Fruit fly (Drosophila melanogaster): ENCODE results near the gene CG1628.

Gene CG1628

dm6 chrX:10620144-10621005 is 17.9 kb upstream of the CG1628 start, which contains the start of gene CG43347 (continued):
- TF ChIP-seq CG15336 (GFP tag; IDR thresholded peaks at IDR 0.05) (0 out of 2 replicates have a peak, but pooled peaks have one; percentile 26), cyc (GFP tag; optimal IDR thresholded peaks at IDR 0.05) (peak; percentile 0), CG1621 (tag; optimal IDR thresholded peaks at IDR 0.05) (peak; percentile 8), ss (GFP tag; optimal IDR thresholded peaks at IDR 0.05) (peak; percentile 4 to 59), CG11902 (GFP tag; optimal IDR thresholded peaks at IDR 0.05) (no peak), CG10631 (GFP tag; optimal IDR thresholded peaks at IDR 0.05) (peak; percentile 39), net (GFP tag; optimal IDR thresholded peaks at IDR 0.05) (peak; percentile 26), CG6276 (GFP tag; optimal IDR thresholded peaks at IDR 0.05) (peak; percentile 41), fkh (GFP tag; optimal IDR thresholded peaks at IDR 0.05) (no peak), CG4318 (GFP tag; optimal IDR thresholded peaks at IDR 0.05) (peak; percentile 46), CG9139 (GFP tag; optimal IDR thresholded peaks at IDR 0.05) (no peak), acj6 (GFP tag; optimal IDR thresholded peaks at IDR 0.05) (peak; percentile 39), CG3919 (GFP tag; optimal IDR thresholded peaks at IDR 0.05) (peak; percentile 20), CG10669 (GFP tag; optimal IDR thresholded peaks at IDR 0.05) (peak; percentile 51), CG6792 (GFP tag; optimal IDR thresholded peaks at IDR 0.05) (peak; percentile 28)

- TF ChIP-seq CG6276 (GFP tag; optimal IDR thresholded peaks at IDR 0.05) (no peak), Smox (GFP tag; optimal IDR thresholded peaks at IDR 0.05) (no peak), Ets21C (GFP tag; optimal IDR thresholded peaks at IDR 0.05) (no peak), spab (GFP tag; optimal IDR thresholded peaks at IDR 0.05) (no peak), CG32006 (GFP tag; optimal IDR thresholded peaks at IDR 0.05) (no peak), CG8119 (GFP tag; IDR thresholded peaks at IDR 0.05) (no peak), fkh (GFP tag; optimal IDR thresholded peaks at IDR 0.05) (no peak), cyc (GFP tag; optimal IDR thresholded peaks at IDR 0.05) (no peak), Hr4 (GFP tag; optimal IDR thresholded peaks at IDR 0.05) (no peak), CG3919 (GFP tag; optimal IDR thresholded peaks at IDR 0.05) (no peak), CG8632 (GFP tag; optimal IDR thresholded peaks at IDR 0.05) (no peak), vri (GFP tag; optimal IDR thresholded peaks at IDR 0.05) (no peak), CG15336 (GFP tag; IDR thresholded peaks at IDR 0.05) (no peak)
Measured at dm6 chrX:10618491-10618890, 16.0 kb upstream of the CG1628 start.

- TF ChIP-seq CG8319 (GFP tag; optimal IDR thresholded peaks at IDR 0.05) (no peak), CG11902 (GFP tag; optimal IDR thresholded peaks at IDR 0.05) (no peak), CG34406 (GFP tag; optimal IDR thresholded peaks at IDR 0.05) (no peak), CG3032 (tag; optimal IDR thresholded peaks at IDR 0.05) (no peak), CG4318 (GFP tag; optimal IDR thresholded peaks at IDR 0.05) (no peak), CG32006 (GFP tag; optimal IDR thresholded peaks at IDR 0.05) (peak; percentile 44), CG11762 (GFP tag; optimal IDR thresholded peaks at IDR 0.05; ENCODE audit: insufficient read depth) (no peak), achi (GFP tag; optimal IDR thresholded peaks at IDR 0.05) (no peak), net (GFP tag; optimal IDR thresholded peaks at IDR 0.05) (no peak), CG11294 (GFP tag; IDR thresholded peaks at IDR 0.05) (no peak), svp (GFP tag) (peak; percentile 67), ss (GFP tag; optimal IDR thresholded peaks at IDR 0.05) (peak in 1 of 2 experiments; percentile 6), topi (GFP tag; optimal IDR thresholded peaks at IDR 0.05) (peak; percentile 4), Met (GFP tag; optimal IDR thresholded peaks at IDR 0.05) (no peak), Ets96B (tag; optimal IDR thresholded peaks at IDR 0.05) (no peak), Eip78C (GFP tag) (peak; percentile 55), CG6808 (GFP tag; optimal IDR thresholded peaks at IDR 0.05) (peak; percentile 23), eg (GFP tag; IDR thresholded peaks at IDR 0.05) (no peak)
Measured at dm6 chrX:10615215-10615614, 12.7 kb upstream of the CG1628 start.
